Worm (Caenorhabditis elegans): ENCODE measurements around the gene ZK370.4.

The ZK370.4 gene

DNA sequence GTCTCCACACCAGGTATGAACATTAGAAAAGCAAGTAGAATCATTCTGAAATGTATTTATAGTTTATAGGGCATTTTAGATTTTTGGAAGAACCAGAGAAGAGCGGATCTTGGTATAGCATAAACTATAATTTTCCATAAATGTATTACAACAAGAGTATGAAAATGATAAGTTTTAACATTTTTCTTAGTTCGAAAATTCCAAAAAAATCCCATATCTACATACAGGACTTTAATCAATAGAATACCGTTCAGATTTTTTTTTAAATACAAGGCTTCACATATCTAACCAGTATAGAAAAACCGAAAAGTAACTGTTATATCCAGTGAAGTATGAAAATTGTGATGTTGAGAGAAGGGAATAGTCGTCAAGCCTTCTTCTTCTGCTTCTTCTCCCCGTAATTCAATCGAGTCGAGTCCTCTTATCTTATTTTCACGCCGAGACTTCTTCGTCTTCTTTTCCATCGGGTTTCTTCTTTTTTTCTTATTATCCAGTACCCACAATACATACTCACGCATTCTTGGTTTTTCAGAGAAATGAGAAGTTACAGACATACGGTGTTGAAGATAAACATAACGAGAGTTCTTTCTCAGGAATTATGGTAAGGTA is 12.7 kb upstream of the ZK370.4 start, which contains the start of gene ZK370.6:
Gene ZK370.6, minus strand, starts transcription at position 51 of the 609 bp plus-strand sequence.
- TF ChIP-seq unc-42 (tag; optimal IDR thresholded peaks at IDR 0.05) (peak; percentile 91), zip-5 (tag; optimal IDR thresholded peaks at IDR 0.05) (no peak)

- TF ChIP-seq C38D4.7 (GFP tag; optimal IDR thresholded peaks at IDR 0.05) (no peak), zip-5 (tag; optimal IDR thresholded peaks at IDR 0.05) (no peak), K09A11.1 (tag; optimal IDR thresholded peaks at IDR 0.05; ENCODE audit: insufficient read depth) (no peak), fkh-6 (tag; optimal IDR thresholded peaks at IDR 0.05) (no peak), elt-2 (tag; optimal IDR thresholded peaks at IDR 0.05) (no peak), lin-11 (tag; optimal IDR thresholded peaks at IDR 0.05) (no peak), T23F11.4 (GFP tag; optimal IDR thresholded peaks at IDR 0.05) (no peak), ztf-16 (tag; optimal IDR thresholded peaks at IDR 0.05) (no peak), nhr-11 (tag; optimal IDR thresholded peaks at IDR 0.05) (no peak), Y22D7AL.16 (tag; optimal IDR thresholded peaks at IDR 0.05) (no peak), npax-4 (tag; optimal IDR thresholded peaks at IDR 0.05) (no peak), nfya-1 (tag; optimal IDR thresholded peaks at IDR 0.05) (no peak), odd-2 (tag; optimal IDR thresholded peaks at IDR 0.05) (no peak), ceh-19 (GFP tag; optimal IDR thresholded peaks at IDR 0.05) (no peak), ceh-45 (GFP tag; IDR thresholded peaks at IDR 0.05) (no peak), unc-3 (GFP tag; conservative IDR thresholded peaks at IDR 0.05) (no peak), unc-3 (tag; optimal IDR thresholded peaks at IDR 0.05) (no peak), gmeb-2 (tag; optimal IDR thresholded peaks at IDR 0.05) (no peak), ceh-14 (tag; optimal IDR thresholded peaks at IDR 0.05) (no peak)
Measured at ce11 chrIII:8742584-8742983, 11.4 kb upstream of the ZK370.4 start.

ce11 chrIII:8741955-8742354 is 10.7 kb upstream of the ZK370.4 start:
- TF ChIP-seq tbx-2 (tag; optimal IDR thresholded peaks at IDR 0.05) (no peak), hlh-13 (GFP tag; optimal IDR thresholded peaks at IDR 0.05) (no peak), ceh-9 (tag; optimal IDR thresholded peaks at IDR 0.05) (no peak), K09A11.1 (tag; optimal IDR thresholded peaks at IDR 0.05; ENCODE audit: insufficient read depth) (no peak), fax-1 (tag; optimal IDR thresholded peaks at IDR 0.05) (no peak), ceh-18 (tag; optimal IDR thresholded peaks at IDR 0.05) (no peak), ref-2 (tag; optimal IDR thresholded peaks at IDR 0.05) (no peak), C08G9.2 (tag; optimal IDR thresholded peaks at IDR 0.05) (no peak), ceh-48 (tag; optimal IDR thresholded peaks at IDR 0.05) (no peak), hlh-30 (tag; optimal IDR thresholded peaks at IDR 0.05; ENCODE audit: insufficient read depth) (no peak), pqm-1 (tag; optimal IDR thresholded peaks at IDR 0.05) (no peak), unc-86 (tag; optimal IDR thresholded peaks at IDR 0.05) (no peak), lim-6 (tag; optimal IDR thresholded peaks at IDR 0.05) (no peak), dve-1 (tag; optimal IDR thresholded peaks at IDR 0.05) (no peak)

- TF ChIP-seq K09A11.1 (tag; optimal IDR thresholded peaks at IDR 0.05; ENCODE audit: insufficient read depth) = peak; percentile 67
- TF ChIP-seq ceh-34 (tag; optimal IDR thresholded peaks at IDR 0.05) = peak; percentile 84
- TF ChIP-seq ahr-1 (tag; optimal IDR thresholded peaks at IDR 0.05) = peak; percentile 47
- peak; percentile 65 for TF ChIP-seq lin-11 (tag; optimal IDR thresholded peaks at IDR 0.05)
- TF ChIP-seq sox-4 (tag; optimal IDR thresholded peaks at IDR 0.05) = peak; percentile 74
- TF ChIP-seq gmeb-2 (tag; optimal IDR thresholded peaks at IDR 0.05) = peak; percentile 63
- peak; percentile 55 for TF ChIP-seq ceh-30 (tag; optimal IDR thresholded peaks at IDR 0.05)
- TF ChIP-seq fkh-10 (GFP tag; optimal IDR thresholded peaks at IDR 0.05) = no peak
- TF ChIP-seq lim-6 (tag; optimal IDR thresholded peaks at IDR 0.05) = no peak
- TF ChIP-seq elt-4 (tag; optimal IDR thresholded peaks at IDR 0.05) = no peak
- no peak for TF ChIP-seq sox-2 (GFP tag; IDR thresholded peaks at IDR 0.05)
- TF ChIP-seq dve-1 (tag; optimal IDR thresholded peaks at IDR 0.05) = peak; percentile 81
- peak; percentile 58 for TF ChIP-seq ceh-2 (tag; optimal IDR thresholded peaks at IDR 0.05)
- no peak for TF ChIP-seq zip-5 (tag; optimal IDR thresholded peaks at IDR 0.05)
- TF ChIP-seq nhr-232 (tag; optimal IDR thresholded peaks at IDR 0.05) = peak; percentile 24
- TF ChIP-seq fax-1 (tag; optimal IDR thresholded peaks at IDR 0.05) = peak; percentile 44
- TF ChIP-seq tbx-7 (tag; optimal IDR thresholded peaks at IDR 0.05) = peak; percentile 24
- no peak for TF ChIP-seq pros-1 (tag; optimal IDR thresholded peaks at IDR 0.05)
- TF ChIP-seq ceh-9 (tag; optimal IDR thresholded peaks at IDR 0.05) = no peak
- TF ChIP-seq C38D4.7 (GFP tag; optimal IDR thresholded peaks at IDR 0.05) = peak; percentile 43
- TF ChIP-seq ceh-22 (tag; optimal IDR thresholded peaks at IDR 0.05) = no peak
- peak; percentile 33 for TF ChIP-seq hlh-30 (tag; optimal IDR thresholded peaks at IDR 0.05; ENCODE audit: insufficient read depth)
- TF ChIP-seq pax-1 (tag; optimal IDR thresholded peaks at IDR 0.05) = no peak
Measured at ce11 chrIII:8741276-8741860, 10.2 kb upstream of the ZK370.4 start, which contains the start of gene pdhk-2. pdhk-2 (minus strand) TSS chrIII:8741412.

All from whole organism, late embryonic.